Fruit fly (Drosophila melanogaster) whole organism, embryonic: Measurements from ENCODE around the gene Glut4EF.

Experiments
- Adf1 ChIP-seq: fragments of 200-800 bp; sonication (Bioruptor generic); IDR thresholded peaks from 2 replicates; pipeline ENCODE4 v1.3.6; 2022; ENCODE audit warnings: missing biosample characterization, missing genetic modification characterization
- Atf6 ChIP-seq: fragments of 200-800 bp; sonication (Bioruptor generic); IDR thresholded peaks from 2 replicates; pipeline ENCODE4 v1.3.6; 2022; ENCODE audit warnings: missing biosample characterization, missing genetic modification characterization
- Awh ChIP-seq: fragments of 200-800 bp; sonication (Bioruptor generic); IDR thresholded peaks from 2 replicates; pipeline ENCODE4, ENCODE4 v1.3.6; 2022; ENCODE audit warnings: missing biosample characterization, missing genetic modification characterization
- Bgb ChIP-seq: fragments of 200-800 bp; sonication (Bioruptor generic); IDR thresholded peaks from 2 replicates; pipeline ENCODE4 v1.3.6; 2022; ENCODE audit warnings: missing biosample characterization, missing genetic modification characterization; ENCODE audit not compliant: partially characterized antibody
- CG10147 ChIP-seq: fragments of 200-800 bp; sonication (Bioruptor generic); optimal IDR thresholded peaks from 2 replicates; lab custom pipeline; 2019; ENCODE audit warnings: missing biosample characterization, mild to moderate bottlenecking, missing genetic modification characterization, moderate library complexity
- CG10959 ChIP-seq: fragments of 200-800 bp; sonication (Bioruptor generic); IDR thresholded peaks from 2 replicates; pipeline ENCODE4 v1.3.6; 2022; ENCODE audit warnings: missing biosample characterization, missing genetic modification characterization
- CG11504 ChIP-seq: fragments of 200-800 bp; sonication (Bioruptor generic); optimal IDR thresholded peaks from 3 replicates; lab custom pipeline; 2019; ENCODE audit warnings: missing biosample characterization, mild to moderate bottlenecking, missing genetic modification characterization, moderate library complexity
- CG11696 ChIP-seq: fragments of 200-800 bp; sonication (Bioruptor generic); IDR thresholded peaks from 2 replicates; pipeline ENCODE4 v1.3.6; 2022; ENCODE audit warnings: missing biosample characterization, missing genetic modification characterization
- CG12236 ChIP-seq: fragments of 200-800 bp; sonication (Bioruptor generic); optimal IDR thresholded peaks from 2 replicates; lab custom pipeline; 2016; ENCODE audit warnings: missing biosample characterization, missing genetic modification characterization
- CG15601 ChIP-seq: fragments of 200-800 bp; sonication (Bioruptor generic); optimal IDR thresholded peaks from 3 replicates; lab custom pipeline; 2019; ENCODE audit warnings: missing biosample characterization, mild to moderate bottlenecking, missing genetic modification characterization, moderate library complexity
- CG16779 ChIP-seq: fragments of 200-800 bp; sonication (Bioruptor generic); IDR thresholded peaks from 2 replicates; pipeline ENCODE4 v1.3.6; 2022; ENCODE audit warnings: missing biosample characterization, missing genetic modification characterization
- CG16815 ChIP-seq: fragments of 200-800 bp; sonication (Bioruptor generic); optimal IDR thresholded peaks from 3 replicates; lab custom pipeline; 2017; ENCODE audit warnings: missing biosample characterization, mild to moderate bottlenecking, missing genetic modification characterization
- CG1832 ChIP-seq: fragments of 200-800 bp; sonication (Bioruptor generic); optimal IDR thresholded peaks from 2 replicates; lab custom pipeline; 2017; ENCODE audit warnings: missing biosample characterization, mild to moderate bottlenecking, missing genetic modification characterization, inconsistent platforms
- CG18599 ChIP-seq: fragments of 200-800 bp; sonication (Bioruptor generic); optimal IDR thresholded peaks from 3 replicates; lab custom pipeline; 2017; ENCODE audit warnings: missing biosample characterization, missing genetic modification characterization, mild to moderate bottlenecking, moderate library complexity, missing genetic modification reagents
- CG2129 ChIP-seq: fragments of 200-800 bp; sonication (Bioruptor generic); IDR thresholded peaks from 2 replicates; pipeline ENCODE4 v1.3.6; 2022; ENCODE audit warnings: missing biosample characterization, missing genetic modification characterization; ENCODE audit not compliant: partially characterized antibody
- CG33557 ChIP-seq: fragments of 200-800 bp; sonication (Bioruptor generic); optimal IDR thresholded peaks from 2 replicates; lab custom pipeline; 2019; ENCODE audit warnings: missing biosample characterization, mild to moderate bottlenecking, missing genetic modification characterization, moderate library complexity
- CG8478 ChIP-seq: fragments of >200 bp; optimal IDR thresholded peaks from 2 replicates; lab custom pipeline; 2018
- CG9932 ChIP-seq: fragments of 200-800 bp; sonication (Bioruptor generic); IDR thresholded peaks from 2 replicates; pipeline ENCODE4 v1.3.6; 2022; ENCODE audit warnings: missing biosample characterization, missing genetic modification characterization
- Dll ChIP-seq: fragments of 200-800 bp; sonication (Bioruptor generic); IDR thresholded peaks from 4 replicates; pipeline ENCODE4 v1.3.6; 2022; ENCODE audit warnings: missing biosample characterization, missing genetic modification characterization; ENCODE audit not compliant: partially characterized antibody
- Ets65A ChIP-seq: fragments of 200-800 bp; sonication (Bioruptor generic); peaks from one replicate; lab custom pipeline; 2016; ENCODE audit warnings: missing biosample characterization, missing genetic modification characterization
- Hmr ChIP-seq: fragments of 200-800 bp; sonication (Bioruptor generic); optimal IDR thresholded peaks from 3 replicates; lab custom pipeline; 2017; ENCODE audit warnings: mild to moderate bottlenecking, missing biosample characterization, missing genetic modification reagents, missing genetic modification characterization
- Med ChIP-seq: fragments of 200-800 bp; sonication (Bioruptor generic); peaks from one replicate; lab custom pipeline; 2016; ENCODE audit warnings: missing biosample characterization, missing genetic modification characterization, mild to moderate bottlenecking, inconsistent platforms, moderate library complexity
- Opbp ChIP-seq: fragments of 200-800 bp; sonication (Bioruptor generic); IDR thresholded peaks from 3 replicates; pipeline ENCODE4 v1.3.6; 2022; ENCODE audit warnings: missing biosample characterization, missing genetic modification characterization; ENCODE audit not compliant: partially characterized antibody
- Rfx ChIP-seq: fragments of 200-800 bp; sonication (Bioruptor generic); IDR thresholded peaks from 2 replicates; pipeline ENCODE4 v1.3.6; 2022; ENCODE audit warnings: missing biosample characterization, missing genetic modification characterization
- Trl ChIP-seq, 3 experiments: fragments of >200 bp in 2 of 3; fragments of 200-800 bp in 1 of 3; sonication (Bioruptor generic) in 1 of 3; optimal IDR thresholded peaks; 2 replicates in 1 of 3; 3 replicates in 2 of 3; lab custom pipeline; 2016 to 2017; ENCODE audit warnings: missing biosample characterization in 1 of 3, missing genetic modification characterization in 1 of 3
- ase ChIP-seq: fragments of 200-800 bp; sonication (Bioruptor generic); IDR thresholded peaks from 3 replicates; pipeline ENCODE4 v1.3.6; 2022; ENCODE audit warnings: missing biosample characterization, missing genetic modification characterization
- bigmax ChIP-seq: fragments of 200-800 bp; sonication (Bioruptor generic); optimal IDR thresholded peaks from 2 replicates; lab custom pipeline; 2018; ENCODE audit warnings: missing biosample characterization, mild to moderate bottlenecking, missing genetic modification characterization
- chinmo ChIP-seq: fragments of 200-800 bp; sonication (Bioruptor generic); IDR thresholded peaks from 4 replicates; pipeline ENCODE4 v1.3.6; 2022; ENCODE audit warnings: missing biosample characterization, missing genetic modification characterization; ENCODE audit not compliant: partially characterized antibody
- crp ChIP-seq, 2 experiments: fragments of 200-800 bp; sonication (Bioruptor generic); optimal IDR thresholded peaks; 2 replicates in 1 of 2; 3 replicates in 1 of 2; lab custom pipeline; 2017; ENCODE audit warnings: missing biosample characterization in 2 of 2, missing genetic modification characterization in 2 of 2, mild to moderate bottlenecking in 1 of 2, moderate library complexity in 1 of 2
- danr ChIP-seq: fragments of 200-800 bp; sonication (Bioruptor generic); IDR thresholded peaks from 2 replicates; pipeline ENCODE4 v1.3.6; 2022; ENCODE audit warnings: missing biosample characterization, missing genetic modification characterization
- dysf ChIP-seq: fragments of 200-800 bp; sonication (Bioruptor generic); IDR thresholded peaks from 3 replicates; pipeline ENCODE4 v1.3.6; 2022; ENCODE audit warnings: missing biosample characterization, missing genetic modification characterization
- ewg ChIP-seq: fragments of 200-800 bp; sonication (Bioruptor generic); optimal IDR thresholded peaks from 3 replicates; lab custom pipeline; 2017; ENCODE audit warnings: mild to moderate bottlenecking, missing biosample characterization, missing genetic modification reagents, missing genetic modification characterization
- ftz-f1 ChIP-seq: fragments of 200-800 bp; sonication (Bioruptor generic); optimal IDR thresholded peaks from 2 replicates; lab custom pipeline; 2016; ENCODE audit warnings: missing biosample characterization, missing genetic modification characterization
- gce ChIP-seq: fragments of 200-800 bp; sonication (Bioruptor generic); IDR thresholded peaks from 3 replicates; pipeline ENCODE4 v1.3.6; 2022; ENCODE audit warnings: missing biosample characterization, missing genetic modification characterization
- ken ChIP-seq: fragments of 200-800 bp; sonication (Bioruptor generic); IDR thresholded peaks from 3 replicates; pipeline ENCODE4 v1.3.6; 2022; ENCODE audit warnings: missing biosample characterization, missing genetic modification characterization
- lab ChIP-seq: fragments of 200-800 bp; sonication (Bioruptor generic); optimal IDR thresholded peaks from 3 replicates; lab custom pipeline; 2017; ENCODE audit warnings: missing biosample characterization, missing genetic modification characterization, mild to moderate bottlenecking, moderate library complexity, missing genetic modification reagents
- mld ChIP-seq: fragments of 200-800 bp; sonication (Bioruptor generic); IDR thresholded peaks from 3 replicates; pipeline ENCODE4 v1.3.6; 2022; ENCODE audit warnings: missing biosample characterization, missing genetic modification characterization; ENCODE audit not compliant: partially characterized antibody
- schlank ChIP-seq: fragments of 200-800 bp; sonication (Bioruptor generic); optimal IDR thresholded peaks from 2 replicates; lab custom pipeline; 2018; ENCODE audit warnings: missing biosample characterization, mild to moderate bottlenecking, missing genetic modification characterization
- sens ChIP-seq: fragments of 200-800 bp; sonication (Bioruptor generic); peaks from one replicate; lab custom pipeline; 2016; ENCODE audit warnings: missing biosample characterization, missing genetic modification characterization
- tin ChIP-seq: fragments of 200-800 bp; sonication (Bioruptor generic); optimal IDR thresholded peaks from 3 replicates; lab custom pipeline; 2016; ENCODE audit warnings: missing biosample characterization, missing genetic modification characterization
- unc-4 ChIP-seq: fragments of 200-800 bp; sonication (Bioruptor generic); IDR thresholded peaks from 2 replicates; pipeline ENCODE4 v1.3.6; 2022; ENCODE audit warnings: missing biosample characterization, missing genetic modification characterization; ENCODE audit not compliant: partially characterized antibody
- yki ChIP-seq: fragments of >200 bp; optimal IDR thresholded peaks from 3 replicates; lab custom pipeline; 2018
- zen2 ChIP-seq: fragments of 200-800 bp; sonication (Bioruptor generic); IDR thresholded peaks from 3 replicates; pipeline ENCODE4 v1.3.6; 2022; ENCODE audit warnings: missing biosample characterization, missing genetic modification characterization; ENCODE audit not compliant: partially characterized antibody

Gene Glut4EF

DNA sequence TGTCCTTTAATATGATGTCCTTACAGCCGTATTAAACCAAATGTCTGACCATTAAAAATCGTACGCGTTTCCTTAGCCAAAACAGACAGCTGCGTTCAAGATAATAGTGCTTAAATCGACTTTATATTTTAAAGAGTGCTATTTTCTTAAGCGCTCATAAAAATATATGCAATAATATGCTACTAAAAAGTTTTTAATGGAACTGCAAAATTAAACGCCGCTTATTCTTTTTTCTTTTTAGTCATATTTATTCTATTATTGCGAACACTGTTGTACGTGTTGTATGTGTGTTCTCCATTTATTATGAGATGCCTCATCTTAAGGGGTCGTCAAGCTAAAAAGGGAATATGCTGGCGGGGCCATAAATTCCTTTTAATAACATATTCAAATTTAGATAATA, 13.9 kb upstream of the Glut4EF start (continued):
- peak; percentile 51 for TF ChIP-seq lab

DNA sequence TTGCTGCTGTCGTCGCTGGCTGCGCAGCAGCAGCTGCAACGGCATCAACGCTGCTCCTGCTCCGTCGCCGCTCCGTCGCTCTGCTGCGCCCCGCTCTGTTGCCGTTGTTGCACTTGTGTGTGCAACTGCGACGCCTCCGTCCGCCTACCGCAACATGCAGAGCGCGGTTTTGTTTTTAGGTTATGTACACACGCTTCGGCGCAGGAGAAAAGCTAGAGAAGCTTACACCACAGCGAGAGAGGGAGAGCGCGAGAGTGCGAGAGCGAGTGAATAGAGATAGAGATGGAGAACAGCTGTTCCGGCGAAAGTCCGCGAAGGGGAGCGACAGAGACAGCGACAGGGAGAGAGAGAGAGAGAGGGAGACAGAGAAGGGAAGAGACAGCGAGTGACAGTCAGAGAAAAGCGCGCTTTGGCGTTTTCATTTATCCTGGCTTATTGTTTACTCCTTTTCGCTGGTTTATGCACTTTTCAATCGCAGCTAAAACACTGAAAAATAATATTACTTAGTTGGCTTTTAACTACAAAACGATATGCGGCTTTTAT, 8.6 kb upstream of the Glut4EF start:
- TF ChIP-seq yki (lab: Kevin White, UChicago) (peak; percentile 18), bigmax (GFP tag; lab: Kevin White, UChicago) (peak; percentile 90), unc-4 (0 out of 2 replicates have a peak, but pooled peaks have one; percentile 26), CG8478 (peak; percentile 41), CG10147 (GFP tag; lab: Kevin White, UChicago) (no peak), CG11696 (GFP tag; lab: Robert Waterston, UW) (no peak), sens (GFP tag; lab: Kevin White, UChicago) (peak; percentile 85), CG12236 (GFP tag; lab: Kevin White, UChicago) (no peak), Ets65A (GFP tag; lab: Kevin White, UChicago) (peak; percentile 19), crp (GFP tag; optimal IDR thresholded peaks at IDR 0.05; lab: Kevin White, UChicago) (peak in 1 of 2 experiments; percentile 72), chinmo (GFP tag; lab: Robert Waterston, UW) (0 out of 4 replicates have a peak, but pooled peaks have one; percentile 52), Adf1 (GFP tag; lab: Robert Waterston, UW) (peak; percentile 45), CG11504 (tag; lab: Kevin White, UChicago) (peak; percentile 39), ewg (peak; percentile 94), CG1832 (peak; percentile 72), Trl (optimal IDR thresholded peaks at IDR 0.05; lab: Kevin White, UChicago) (peak; percentile 71 to 86), Trl (GFP tag; optimal IDR thresholded peaks at IDR 0.05; lab: Kevin White, UChicago) (no peak), tin (GFP tag; lab: Kevin White, UChicago) (no peak)

DNA sequence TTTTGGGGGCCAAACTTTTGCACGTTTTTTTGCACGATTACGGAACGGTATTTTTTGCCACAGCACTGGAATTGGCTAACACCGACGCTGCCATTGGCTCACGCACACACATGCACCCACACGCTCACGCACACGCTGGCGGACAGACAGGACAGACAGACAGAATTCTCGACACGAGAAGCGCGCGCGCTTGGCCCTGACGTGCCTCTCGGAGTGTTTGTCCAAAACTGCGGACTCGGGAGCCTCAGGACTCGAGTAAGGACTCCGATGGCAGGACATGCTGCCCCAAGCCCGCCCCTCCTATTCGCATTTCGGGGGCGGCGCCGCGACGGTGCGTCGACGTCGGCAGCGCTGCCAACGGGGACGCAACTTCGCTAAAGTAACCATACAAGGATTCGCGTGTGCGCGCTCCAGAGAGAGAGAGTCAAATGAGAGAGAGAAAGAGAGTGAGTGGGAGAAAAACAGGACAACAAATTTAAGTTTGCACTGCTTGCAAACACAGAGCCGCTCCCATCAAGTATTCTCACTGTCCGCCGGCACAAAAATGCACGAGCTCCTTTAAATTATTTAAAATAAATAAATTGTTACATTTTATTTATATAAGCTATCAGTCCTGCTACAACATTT, 6.5 kb upstream of the Glut4EF start, which contains the start of gene Teh1:
Gene Teh1 (minus strand): TSS at position 210 of the 627 bp plus-strand sequence.
- TF ChIP-seq Dll (GFP tag; lab: Robert Waterston, UW) (0 out of 4 replicates have a peak, but pooled peaks have one; percentile 16), Opbp (GFP tag; lab: Robert Waterston, UW) (peak; percentile 20; the same call in 1 of the 3 replicates), Atf6 (GFP tag; lab: Robert Waterston, UW) (peak; percentile 37; the same call in 1 of the 2 replicates), Bgb (GFP tag; lab: Robert Waterston, UW) (peak; percentile 44; the same call in 1 of the 2 replicates), CG16779 (GFP tag; lab: Robert Waterston, UW) (peak; percentile 79), Awh (peak; percentile 11; the same call in 1 of the 2 replicates), Adf1 (GFP tag; lab: Robert Waterston, UW) (peak; percentile 95), CG18599 (GFP tag; lab: Kevin White, UChicago) (no peak), CG33557 (GFP tag; lab: Kevin White, UChicago) (no peak), CG15601 (tag; lab: Kevin White, UChicago) (no peak), ase (GFP tag; lab: Robert Waterston, UW) (no peak), mld (0 out of 3 replicates have a peak, but pooled peaks have one; percentile 41), CG9932 (GFP tag; lab: Robert Waterston, UW) (0 out of 2 replicates have a peak, but pooled peaks have one; percentile 14), gce (GFP tag; lab: Robert Waterston, UW) (0 out of 3 replicates have a peak, but pooled peaks have one; percentile 16), Med (peak; percentile 80), CG16815 (GFP tag; lab: Kevin White, UChicago) (no peak), Rfx (no peak), danr (GFP tag; lab: Robert Waterston, UW) (0 out of 2 replicates have a peak, but pooled peaks have one; percentile 14), unc-4 (0 out of 2 replicates have a peak, but pooled peaks have one; percentile 28), ewg (peak; percentile 58), zen2 (GFP tag; lab: Robert Waterston, UW) (0 out of 3 replicates have a peak, but pooled peaks have one; percentile 38), Trl (optimal IDR thresholded peaks at IDR 0.05; lab: Kevin White, UChicago) (peak; percentile 47 to 54), Trl (GFP tag; optimal IDR thresholded peaks at IDR 0.05; lab: Kevin White, UChicago) (peak; percentile 3), dysf (0 out of 3 replicates have a peak, but pooled peaks have one; percentile 19), CG10959 (GFP tag; lab: Robert Waterston, UW) (0 out of 2 replicates have a peak, but pooled peaks have one; percentile 29), schlank (tag; lab: Kevin White, UChicago) (no peak), CG2129 (GFP tag; lab: Robert Waterston, UW) (no peak), ftz-f1 (GFP tag; lab: Kevin White, UChicago) (no peak), ken (GFP tag; lab: Robert Waterston, UW) (no peak), Hmr (no peak)
